Worm (Caenorhabditis elegans): ENCODE data around the gene unc-53.

DNA sequence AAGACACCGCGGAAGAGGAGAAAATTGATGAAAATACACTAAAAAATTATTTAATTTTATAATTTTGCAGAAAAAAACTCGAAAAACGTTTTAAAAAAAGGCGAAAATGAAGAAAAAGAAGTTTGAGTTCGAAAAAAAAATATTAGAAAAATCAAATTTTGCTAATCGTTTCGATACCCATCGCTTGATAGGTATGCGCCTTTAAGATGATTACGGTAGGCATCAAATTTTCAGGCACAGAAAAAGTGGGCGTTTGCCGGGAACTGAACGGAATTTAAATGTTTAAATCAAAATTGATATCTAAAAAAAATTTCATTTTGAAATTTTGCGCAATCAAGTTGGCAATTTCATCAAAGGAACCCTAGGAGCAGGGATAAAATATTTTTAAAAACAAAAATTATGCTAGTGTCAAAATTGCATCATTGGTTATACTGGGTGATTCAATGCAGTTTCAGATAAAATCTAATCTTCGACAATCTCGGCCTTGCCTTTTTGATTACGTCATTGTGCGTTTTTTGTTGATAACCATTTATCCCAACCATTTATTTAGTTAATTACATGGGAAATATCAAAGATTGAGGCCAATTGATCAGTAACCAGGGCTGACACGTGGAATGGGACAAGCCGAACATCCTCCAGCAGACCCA lies 45.6 kb downstream of the unc-53 start:
- no peak for TF ChIP-seq mes-2 (tag; optimal IDR thresholded peaks at IDR 0.05; ENCODE audit: poor library complexity, severe bottlenecking)
- TF ChIP-seq ceh-82 (tag; optimal IDR thresholded peaks at IDR 0.05), result no peak
- TF ChIP-seq ceh-28 (tag; optimal IDR thresholded peaks at IDR 0.05), result no peak
- no peak for TF ChIP-seq lin-38 (GFP tag; IDR thresholded peaks at IDR 0.05)
